Worm (Caenorhabditis elegans) whole organism, mixed stage, embryonic: Measurements from ENCODE around the gene Y69H2.10.

Experiments used
- M03D4.4 ChIP-seq: sonication (generic microtip); optimal IDR thresholded peaks from 2 replicates; lab custom pipeline; 2017; ENCODE audit warnings: mild to moderate bottlenecking, missing genetic modification characterization, missing compliant biosample characterization
- bed-3 ChIP-seq: fragments of 200-800 bp; sonication (Bioruptor generic); optimal IDR thresholded peaks from 3 replicates; lab custom pipeline; 2018; ENCODE audit warnings: mild to moderate bottlenecking, missing genetic modification characterization, moderate library complexity, missing compliant biosample characterization
- blmp-1 ChIP-seq: fragments of 150-350 bp; optimal IDR thresholded peaks from 2 replicates; lab custom pipeline; 2014; ENCODE audit warnings: missing biosample characterization, missing genetic modification characterization
- ceh-39 ChIP-seq: fragments of 150-350 bp; optimal IDR thresholded peaks from 2 replicates; lab custom pipeline; 2014; ENCODE audit warnings: missing biosample characterization, missing genetic modification characterization
- cnd-1 ChIP-seq: fragments of 200-800 bp; sonication (Bioruptor generic); optimal IDR thresholded peaks from 2 replicates; lab custom pipeline; 2018; ENCODE audit warnings: mild to moderate bottlenecking, missing genetic modification characterization, missing compliant biosample characterization
- elt-1 ChIP-seq: sonication (generic microtip); optimal IDR thresholded peaks from 2 replicates; lab custom pipeline; 2017; ENCODE audit warnings: missing genetic modification characterization, mild to moderate bottlenecking, missing compliant biosample characterization, antibody characterized with exemption, moderate library complexity, borderline replicate concordance; ENCODE audit not compliant: insufficient read depth
- elt-3 ChIP-seq: fragments of 150-350 bp; optimal IDR thresholded peaks from 2 replicates; lab custom pipeline; 2014; ENCODE audit warnings: missing biosample characterization, missing genetic modification characterization
- flh-1 ChIP-seq: fragments of 200-800 bp; sonication (Bioruptor generic); optimal IDR thresholded peaks from 2 replicates; lab custom pipeline; 2018; ENCODE audit warnings: mild to moderate bottlenecking, missing genetic modification characterization, moderate library complexity, missing compliant biosample characterization
- ham-2 ChIP-seq: fragments of 200-800 bp; sonication (Bioruptor generic); optimal IDR thresholded peaks from 2 replicates; lab custom pipeline; 2018; ENCODE audit warnings: mild to moderate bottlenecking, missing genetic modification characterization, missing compliant biosample characterization
- hlh-1 ChIP-seq: fragments of 150-350 bp; optimal IDR thresholded peaks from 2 replicates; lab custom pipeline; 2014; ENCODE audit warnings: missing biosample characterization, missing genetic modification reagents, missing genetic modification characterization
- lin-13 ChIP-seq: fragments of 150-350 bp; optimal IDR thresholded peaks from 2 replicates; lab custom pipeline; 2014; ENCODE audit warnings: missing biosample characterization, missing genetic modification characterization
- lin-32 ChIP-seq: fragments of 200-800 bp; sonication (Bioruptor generic); optimal IDR thresholded peaks from 2 replicates; lab custom pipeline; 2018; ENCODE audit warnings: mild to moderate bottlenecking, missing genetic modification characterization, missing compliant biosample characterization
- mab-5 ChIP-seq: fragments of 150-350 bp; optimal IDR thresholded peaks from 2 replicates; lab custom pipeline; 2014; ENCODE audit warnings: missing biosample characterization, missing genetic modification characterization
- mep-1 ChIP-seq: fragments of 150-350 bp; optimal IDR thresholded peaks from 2 replicates; lab custom pipeline; 2017; ENCODE audit warnings: missing biosample characterization, missing genetic modification reagents, missing genetic modification characterization, inconsistent platforms
- mls-2 ChIP-seq: sonication (generic microtip); optimal IDR thresholded peaks from 2 replicates; lab custom pipeline; 2016; ENCODE audit warnings: mild to moderate bottlenecking, missing genetic modification characterization, moderate library complexity, missing compliant biosample characterization
- nhr-12 ChIP-seq: fragments of 150-350 bp; optimal IDR thresholded peaks from 2 replicates; lab custom pipeline; 2014; ENCODE audit warnings: missing biosample characterization, missing genetic modification characterization
- nhr-2 ChIP-seq: fragments of 150-350 bp; optimal IDR thresholded peaks from 2 replicates; lab custom pipeline; 2014; ENCODE audit warnings: missing biosample characterization, missing genetic modification characterization
- nhr-237 ChIP-seq: fragments of 150-350 bp; optimal IDR thresholded peaks from 2 replicates; lab custom pipeline; 2014; ENCODE audit warnings: missing biosample characterization, missing genetic modification characterization
- nhr-28 ChIP-seq: fragments of 150-350 bp; optimal IDR thresholded peaks from 2 replicates; lab custom pipeline; 2014; ENCODE audit warnings: missing biosample characterization, missing genetic modification characterization
- nhr-76 ChIP-seq: sonication (generic microtip); optimal IDR thresholded peaks from 2 replicates; lab custom pipeline; 2017; ENCODE audit warnings: missing biosample characterization, missing genetic modification characterization
- pha-4 ChIP-seq: fragments of 150-350 bp; optimal IDR thresholded peaks from 2 replicates; lab custom pipeline; 2018; ENCODE audit warnings: missing biosample characterization, missing genetic modification reagents, missing genetic modification characterization
- sem-2 ChIP-seq: fragments of 200-800 bp; sonication (Bioruptor generic); optimal IDR thresholded peaks from 2 replicates; lab custom pipeline; 2018; ENCODE audit warnings: mild to moderate bottlenecking, missing genetic modification characterization, missing compliant biosample characterization
- snpc-4 ChIP-seq: fragments of 150-350 bp; optimal IDR thresholded peaks from 2 replicates; lab custom pipeline; 2014; ENCODE audit warnings: missing biosample characterization, missing genetic modification characterization
- sptf-1 ChIP-seq: sonication (generic microtip); optimal IDR thresholded peaks from 2 replicates; lab custom pipeline; 2017; ENCODE audit warnings: mild to moderate bottlenecking, missing genetic modification characterization, moderate library complexity, missing compliant biosample characterization
- tbx-8 ChIP-seq: fragments of 200-800 bp; sonication (Bioruptor generic); optimal IDR thresholded peaks from 2 replicates; lab custom pipeline; 2018; ENCODE audit warnings: mild to moderate bottlenecking, missing genetic modification characterization, moderate library complexity, missing compliant biosample characterization
- unc-120 ChIP-seq: sonication (generic microtip); optimal IDR thresholded peaks from 2 replicates; lab custom pipeline; 2017; ENCODE audit warnings: missing genetic modification characterization, missing compliant biosample characterization; ENCODE audit not compliant: poor library complexity, severe bottlenecking
- unc-39 ChIP-seq: fragments of 150-350 bp; optimal IDR thresholded peaks from 2 replicates; lab custom pipeline; 2014; ENCODE audit warnings: missing biosample characterization, missing genetic modification characterization
- unc-62 ChIP-seq: fragments of 150-350 bp; optimal IDR thresholded peaks from 2 replicates; lab custom pipeline; 2014; ENCODE audit warnings: missing biosample characterization, missing genetic modification reagents, missing genetic modification characterization
- zip-8 ChIP-seq: fragments of 150-350 bp; optimal IDR thresholded peaks from 2 replicates; lab custom pipeline; 2014; ENCODE audit warnings: missing biosample characterization, missing genetic modification characterization
- ztf-11 ChIP-seq: fragments of 150-350 bp; optimal IDR thresholded peaks from 2 replicates; lab custom pipeline; 2014; ENCODE audit warnings: missing biosample characterization, missing genetic modification characterization

Gene Y69H2.10

ce11 chrV:18631966-18632531, 38.1 kb upstream of the Y69H2.10 start:
- TF ChIP-seq nhr-28 (tag; lab: Kevin White, UChicago) (no peak), zip-8 (tag; lab: Kevin White, UChicago) (no peak), M03D4.4 (tag; lab: Kevin White, UChicago) (no peak), sptf-1 (tag; lab: Kevin White, UChicago) (no peak), ztf-11 (no peak), cnd-1 (tag; lab: Kevin White, UChicago) (no peak), tbx-8 (GFP tag; lab: Kevin White, UChicago) (no peak), hlh-1 (tag; lab: Kevin White, UChicago) (no peak), ceh-39 (tag; lab: Kevin White, UChicago) (no peak), elt-1 (tag; lab: Kevin White, UChicago) (no peak), unc-39 (tag; lab: Kevin White, UChicago) (no peak), unc-62 (GFP tag; lab: Kevin White, UChicago) (no peak), unc-120 (no peak), flh-1 (GFP tag; lab: Kevin White, UChicago) (no peak), lin-32 (GFP tag; lab: Kevin White, UChicago) (no peak), nhr-237 (tag; lab: Kevin White, UChicago) (no peak), mep-1 (no peak), nhr-76 (tag; lab: Kevin White, UChicago) (no peak)

DNA sequence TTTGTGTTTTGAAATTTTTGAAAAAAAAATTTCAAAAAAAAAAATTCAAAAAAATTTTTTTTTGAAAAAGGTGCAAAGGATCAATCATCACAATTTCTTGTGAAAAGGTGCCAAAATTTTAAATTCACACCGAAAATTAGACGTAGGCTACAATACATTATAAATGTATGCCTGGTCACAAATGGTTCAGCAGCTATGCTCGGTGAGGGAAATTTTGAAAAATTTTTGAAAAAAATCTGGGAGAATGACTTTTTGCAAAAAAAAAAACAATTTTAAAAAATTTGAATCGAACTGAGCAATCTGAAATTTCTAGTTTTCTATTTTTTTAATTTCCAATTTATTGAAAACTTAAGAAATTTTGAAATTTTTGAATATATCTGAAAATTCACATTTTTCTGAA, 33.9 kb upstream of the Y69H2.10 start, which contains the start of gene egas-3:
Gene egas-3 (minus strand): TSS at position 101 of the 400 bp plus-strand sequence.
- TF ChIP-seq unc-62 (GFP tag; lab: Kevin White, UChicago) (no peak), unc-120 (no peak), ham-2 (no peak), sptf-1 (tag; lab: Kevin White, UChicago) (no peak), mab-5 (tag; lab: Kevin White, UChicago) (no peak), snpc-4 (tag; lab: Kevin White, UChicago) (no peak), mls-2 (tag; lab: Kevin White, UChicago) (no peak), lin-32 (GFP tag; lab: Kevin White, UChicago) (no peak), lin-13 (tag; lab: Kevin White, UChicago) (no peak), unc-39 (tag; lab: Kevin White, UChicago) (no peak), nhr-28 (tag; lab: Kevin White, UChicago) (no peak)

ce11 chrV:18637544-18638366, 32.4 kb upstream of the Y69H2.10 start:
- TF ChIP-seq ham-2 (peak; percentile 57), hlh-1 (tag; lab: Kevin White, UChicago) (no peak)

DNA sequence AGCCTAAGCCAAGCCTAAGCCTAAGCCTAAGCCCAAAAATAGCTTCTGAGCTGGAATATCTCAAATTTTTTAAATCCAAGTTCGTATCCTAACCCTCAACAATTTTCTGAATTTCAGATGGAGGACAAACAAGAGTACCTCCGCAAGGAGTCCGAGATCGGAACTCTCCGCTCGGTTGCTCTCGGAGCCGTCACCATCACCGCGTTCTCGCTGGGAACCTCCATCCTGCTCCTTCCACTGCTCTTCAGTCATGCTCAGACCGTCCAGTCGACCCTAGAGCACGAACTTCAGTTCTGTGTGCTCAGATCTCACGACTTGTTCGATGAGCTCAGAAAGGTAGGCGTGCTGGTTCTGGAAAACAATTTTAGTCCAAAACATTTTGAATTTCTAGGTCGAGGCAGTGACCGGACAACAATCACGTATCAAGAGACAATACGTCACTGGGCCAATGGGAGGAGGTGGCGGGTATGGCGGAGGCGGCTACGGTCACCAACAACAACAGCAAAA, 31.7 kb upstream of the Y69H2.10 start, which contains the start of gene col-42:
Gene col-42 (plus strand): TSS at position 118 of the 507 bp plus-strand sequence.
- TF ChIP-seq snpc-4 (tag; lab: Kevin White, UChicago) = no peak
- TF ChIP-seq elt-3 (tag; lab: Kevin White, UChicago) = no peak
- TF ChIP-seq mls-2 (tag; lab: Kevin White, UChicago) = no peak

DNA sequence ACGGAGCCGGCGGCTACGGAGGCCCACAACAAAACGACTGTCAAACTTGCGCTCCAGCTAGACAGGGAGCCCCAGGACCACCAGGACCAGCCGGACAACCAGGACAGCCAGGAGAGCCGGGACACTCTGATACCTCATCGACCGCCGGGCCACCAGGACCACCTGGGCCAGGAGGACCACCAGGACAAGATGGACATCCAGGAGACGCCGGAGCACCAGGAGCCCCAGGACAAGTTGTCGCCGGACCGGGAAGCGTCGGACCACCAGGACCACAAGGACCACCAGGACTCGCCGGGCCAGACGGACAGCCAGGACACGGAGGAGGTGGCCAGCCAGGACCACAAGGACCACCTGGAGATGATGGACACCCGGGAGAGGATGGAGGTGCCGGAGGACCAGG, 31.0 kb upstream of the Y69H2.10 start:
- TF ChIP-seq tbx-8 (GFP tag; lab: Kevin White, UChicago) (no peak), sptf-1 (tag; lab: Kevin White, UChicago) (peak; percentile 34)

DNA sequence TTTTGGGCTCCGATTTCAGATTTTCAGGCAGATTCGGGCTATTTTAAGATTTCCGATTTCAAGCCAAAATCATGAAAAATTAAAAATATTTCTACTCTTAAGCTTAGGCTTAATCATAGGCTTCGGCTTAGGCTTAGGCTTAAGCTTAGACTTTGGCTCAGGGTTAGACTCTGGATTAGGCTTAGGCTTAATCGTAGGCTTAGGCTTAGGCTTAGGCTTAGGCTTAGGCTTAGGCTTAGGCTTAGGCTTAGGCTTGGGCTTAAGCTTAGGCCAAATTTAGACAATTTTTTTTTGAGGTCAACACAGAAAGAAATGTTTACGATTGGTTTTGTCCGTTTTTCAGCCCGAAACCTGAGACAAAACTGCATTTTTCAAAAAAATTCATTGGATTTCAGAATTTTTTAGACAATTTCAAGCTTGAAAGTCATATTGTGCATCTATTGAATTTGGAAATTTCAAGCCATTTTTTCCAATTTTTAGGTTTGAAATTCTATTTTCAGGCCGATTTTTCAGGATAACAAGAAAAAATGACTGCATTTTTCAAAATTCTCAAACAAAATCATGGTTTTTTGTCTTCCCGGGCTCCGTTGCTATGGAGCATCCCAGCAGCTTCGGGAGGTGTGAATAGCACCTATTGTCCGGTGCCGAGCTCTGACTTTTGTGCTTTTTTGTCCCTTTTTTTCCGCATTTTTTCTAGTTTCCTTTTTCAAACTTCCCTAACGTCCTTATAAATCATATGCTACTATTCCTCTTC, 30.3 kb upstream of the Y69H2.10 start, which contains the start of gene egas-1:
Gene egas-1 (plus strand): TSS at position 704 of the 754 bp plus-strand sequence.
- TF ChIP-seq ceh-39 (tag; lab: Kevin White, UChicago) (no peak), sem-2 (GFP tag; lab: Kevin White, UChicago) (no peak), blmp-1 (no peak), bed-3 (GFP tag; lab: Kevin White, UChicago) (no peak), mab-5 (tag; lab: Kevin White, UChicago) (no peak), flh-1 (GFP tag; lab: Kevin White, UChicago) (no peak), ham-2 (no peak), pha-4 (tag; lab: Kevin White, UChicago) (no peak), snpc-4 (tag; lab: Kevin White, UChicago) (no peak), nhr-2 (tag; lab: Kevin White, UChicago) (no peak), nhr-12 (tag; lab: Kevin White, UChicago) (no peak)
